Worm (Caenorhabditis elegans) whole organism, dauer: ENCODE results near the gene cit-1.1.
"Not testable (repeated sequence)": the region's sequence is repeated elsewhere in the genome, so short reads cannot be mapped to it uniquely, and the experiment has no call there.

ENCODE experiments used
- unc-62 ChIP-seq: sonication (generic microtip); optimal IDR thresholded peaks from 2 replicates; lab custom pipeline; 2017; ENCODE audit warnings: missing biosample characterization, missing genetic modification reagents, missing genetic modification characterization

cit-1.1 gene

DNA sequence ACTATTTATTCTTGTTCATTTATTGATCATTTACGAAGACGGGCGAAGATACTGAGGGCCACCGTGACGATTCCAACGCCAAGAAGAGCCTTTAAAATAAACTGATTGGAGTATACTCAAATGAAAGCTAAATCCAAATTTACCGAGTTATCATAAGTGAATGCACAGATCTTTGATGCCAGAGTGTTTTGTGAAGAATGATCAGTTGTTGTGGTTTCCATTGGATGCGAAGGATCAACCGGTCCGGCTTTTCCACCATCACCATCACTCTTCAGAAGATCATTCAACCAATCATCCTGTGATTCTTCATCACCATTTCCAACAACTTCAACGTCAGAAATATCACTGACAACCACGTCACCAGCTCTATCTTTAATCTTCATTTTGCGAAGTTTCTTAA lies 32.4 kb downstream of the cit-1.1 start:
- TF ChIP-seq unc-62 (GFP tag; lab: Kevin White, UChicago): no peak

DNA sequence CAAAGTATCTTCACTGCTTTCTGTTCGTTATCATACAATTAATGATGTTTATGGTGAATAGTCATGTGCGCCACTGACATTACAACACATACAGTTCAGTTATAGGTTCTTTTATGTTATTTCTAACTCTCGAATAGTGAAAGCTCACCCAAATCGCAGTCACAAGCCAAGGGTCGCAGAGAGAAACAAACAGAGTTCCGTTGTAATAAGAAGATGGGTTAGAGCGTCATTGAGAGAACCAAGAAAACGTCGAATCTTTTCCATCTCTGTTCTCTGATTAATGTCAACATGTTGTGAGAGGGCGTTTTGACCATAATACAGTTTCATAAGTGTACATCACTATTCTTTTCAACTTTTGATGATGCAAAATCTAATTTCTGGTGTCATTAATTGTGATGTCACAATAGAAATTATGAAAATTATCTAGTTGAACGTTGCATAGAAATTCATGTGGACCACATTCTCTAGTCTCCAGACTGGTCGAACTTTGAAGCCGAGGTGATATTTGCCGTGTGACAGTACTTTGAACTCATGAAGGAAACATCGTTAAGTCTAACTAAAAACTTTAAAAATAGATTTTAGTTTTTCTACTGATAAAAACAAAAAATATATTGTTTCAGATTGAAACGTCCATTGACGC lies 35.5 kb downstream of the cit-1.1 start:
- no peak for TF ChIP-seq unc-62 (GFP tag; lab: Kevin White, UChicago)

DNA sequence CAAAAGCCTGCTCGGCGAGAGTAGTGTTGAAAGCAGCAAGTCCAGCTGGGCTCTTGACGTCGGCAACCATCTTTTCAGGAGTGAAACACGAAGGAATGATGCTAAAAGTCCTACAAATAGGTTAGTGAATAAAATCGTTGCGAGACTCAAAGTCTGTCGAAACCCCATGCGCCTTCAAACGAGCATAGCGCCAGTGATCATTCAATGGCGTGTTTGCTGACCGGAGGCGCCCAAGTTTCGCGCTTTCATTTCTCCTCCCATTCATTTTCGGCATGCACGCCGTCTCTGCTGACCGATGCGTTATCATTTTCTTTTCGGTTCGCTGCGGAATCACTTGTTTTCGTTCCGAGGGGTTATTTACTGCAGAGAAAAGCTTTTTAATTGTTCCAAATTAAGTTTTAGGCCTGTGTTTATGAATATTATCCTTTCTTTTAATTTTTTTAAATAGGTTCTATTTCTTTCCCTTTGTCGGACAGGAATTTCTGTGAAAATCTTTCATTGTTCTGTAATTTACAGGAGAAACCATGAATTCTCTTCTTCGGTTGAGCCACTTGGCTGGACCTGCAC lies 36.3 kb downstream of the cit-1.1 start, which contains the start of the genes eef-1B.1 and aco-2:
Gene eef-1B.1 (minus strand): TSS at position 186 of the 567 bp plus-strand sequence.
Gene aco-2 (plus strand): TSS at position 517 of the 567 bp plus-strand sequence.
- TF ChIP-seq unc-62 (GFP tag; lab: Kevin White, UChicago): no peak

ce11 chrIII:7972687-7973086 lies 36.9 kb downstream of the cit-1.1 start:
- no peak for TF ChIP-seq unc-62 (GFP tag; lab: Kevin White, UChicago)

DNA sequence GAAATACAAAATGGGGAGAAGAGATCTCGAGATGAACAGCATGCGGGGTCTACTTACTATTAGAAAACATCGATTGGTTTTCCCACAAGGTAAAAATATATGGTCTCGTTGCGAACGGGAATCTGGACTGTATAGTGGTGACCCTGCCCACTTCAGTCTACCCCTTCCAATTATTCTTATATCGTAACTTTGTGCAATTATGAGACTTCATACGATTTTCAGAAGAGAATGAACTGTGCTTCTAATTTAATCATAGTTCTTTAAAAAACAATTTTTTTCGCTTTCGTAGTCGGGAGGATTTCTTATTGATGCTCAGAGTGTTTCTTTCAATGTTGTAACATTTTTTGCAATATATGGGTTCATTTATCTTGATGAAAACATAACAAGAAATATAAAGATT lies 37.6 kb downstream of the cit-1.1 start, which contains the start of gene F54H12.5:
Gene F54H12.5 (minus strand): TSS at position 101 of the 400 bp plus-strand sequence.
- no peak for TF ChIP-seq unc-62 (GFP tag; lab: Kevin White, UChicago)

DNA sequence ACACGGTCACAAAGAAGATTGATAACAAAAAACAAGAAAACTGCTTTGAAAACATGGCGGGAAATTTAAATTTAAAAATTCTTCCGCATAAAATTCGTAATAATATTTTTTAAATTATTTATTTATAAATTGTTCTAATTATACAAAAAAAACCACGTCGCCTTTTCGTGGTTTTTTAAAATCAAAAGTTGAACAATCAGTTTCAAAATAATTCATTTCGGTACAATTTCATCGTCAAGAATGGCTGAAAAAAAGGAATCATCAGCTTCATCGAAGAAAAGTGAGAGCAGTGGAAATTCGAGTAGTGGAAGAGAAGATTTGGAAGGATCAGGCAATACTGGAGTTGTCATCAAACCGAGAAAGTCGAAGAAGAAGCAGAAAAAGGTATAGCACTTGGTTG lies 40.5 kb downstream of the cit-1.1 start, which contains the start of the genes F54H12.8 and F54H12.7:
Gene F54H12.8 (minus strand): TSS at position 101 of the 400 bp plus-strand sequence.
Gene F54H12.7 (plus strand): TSS at position 229 of the 400 bp plus-strand sequence.
- no peak for TF ChIP-seq unc-62 (GFP tag; lab: Kevin White, UChicago)

ce11 chrIII:7964281-7964680 lies 45.3 kb downstream of the cit-1.1 start, which contains the start of gene F54H12.2:
Gene F54H12.2 (plus strand): TSS chrIII:7964581.
- TF ChIP-seq unc-62 (GFP tag; lab: Kevin White, UChicago): not testable (repeated sequence)

DNA sequence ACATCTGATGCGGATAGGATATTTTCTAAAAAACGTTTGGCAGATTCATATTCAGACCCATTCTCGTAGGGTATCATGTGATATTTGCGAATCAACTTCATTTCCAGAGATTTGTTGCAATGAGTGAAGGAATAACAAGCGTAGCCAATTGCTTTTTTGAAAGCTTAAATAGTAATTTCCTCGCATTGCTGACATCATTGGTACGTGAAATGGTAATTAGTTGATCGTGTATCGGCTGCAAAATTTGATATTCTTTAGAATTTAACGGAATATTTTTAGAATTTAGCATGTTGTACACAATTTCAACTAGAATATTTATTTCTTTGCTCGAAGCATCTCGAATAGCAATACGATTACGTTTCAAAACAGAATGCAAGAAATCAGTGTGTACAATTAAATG lies 47.0 kb downstream of the cit-1.1 start, which contains the start of gene F54H12.4:
Gene F54H12.4 (minus strand): TSS at position 101 of the 400 bp plus-strand sequence.
- not testable (repeated sequence) for TF ChIP-seq unc-62 (GFP tag; lab: Kevin White, UChicago)

DNA sequence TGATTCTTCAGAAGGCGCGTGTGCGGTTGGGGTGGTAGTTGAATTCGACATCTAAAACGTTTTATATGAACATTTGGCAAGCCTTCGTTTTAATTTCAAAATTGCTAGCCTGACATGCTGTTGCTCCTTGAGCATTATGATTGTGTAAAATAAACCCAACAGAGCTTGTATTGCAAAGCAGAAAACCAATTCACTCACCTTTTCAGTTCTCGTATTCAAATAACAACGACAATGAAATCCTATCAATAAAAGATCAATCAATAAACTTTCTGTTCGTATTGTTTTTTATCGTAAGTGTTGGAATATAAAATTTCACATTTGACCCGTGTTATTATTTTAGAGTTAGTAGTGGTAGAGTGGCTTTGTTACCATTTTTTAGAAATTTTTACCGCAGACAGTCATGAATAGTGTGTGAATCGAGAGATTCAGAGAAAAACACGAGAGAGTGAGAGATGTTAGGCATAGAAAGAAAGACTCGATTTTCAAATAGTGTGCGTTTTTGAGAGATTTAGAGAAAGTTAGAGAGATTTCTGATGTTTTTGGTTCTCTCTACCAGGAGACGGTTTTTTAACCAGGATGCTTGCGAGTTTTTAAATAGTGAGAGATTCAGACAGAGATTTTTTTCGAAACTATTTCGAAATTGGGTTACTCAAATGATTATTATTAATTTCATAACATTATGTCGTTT lies 50.6 kb downstream of the cit-1.1 start, which contains the start of gene F54H12.10:
Gene F54H12.10 (minus strand): TSS at position 51 of the 688 bp plus-strand sequence.
- not testable (repeated sequence) for TF ChIP-seq unc-62 (GFP tag; lab: Kevin White, UChicago)

ce11 chrIII:7958085-7958484 lies 51.5 kb downstream of the cit-1.1 start, which contains the start of gene C29E4.11:
Gene C29E4.11 (minus strand): TSS chrIII:7958114.
- no peak for TF ChIP-seq unc-62 (GFP tag; lab: Kevin White, UChicago)

ce11 chrIII:7956965-7957364 lies 52.7 kb downstream of the cit-1.1 start, which contains the start of gene C29E4.9:
Gene C29E4.9 (minus strand): TSS chrIII:7957065.
- TF ChIP-seq unc-62 (GFP tag; lab: Kevin White, UChicago): no peak
